Fruit fly (Drosophila melanogaster) whole organism, embryonic: ENCODE measurements around the gene CG8630.

Experiments used
- ATbp ChIP-seq: fragments of 200-800 bp; sonication (Bioruptor generic); optimal IDR thresholded peaks from 2 replicates; lab custom pipeline; 2017; ENCODE audit warnings: missing biosample characterization, mild to moderate bottlenecking, missing genetic modification characterization, missing genetic modification reagents
- Adf1 ChIP-seq: fragments of 200-800 bp; sonication (Bioruptor generic); IDR thresholded peaks from 2 replicates; pipeline ENCODE4 v1.3.6; 2022; ENCODE audit warnings: missing biosample characterization, missing genetic modification characterization
- Asciz ChIP-seq: fragments of 200-800 bp; sonication (Bioruptor generic); optimal IDR thresholded peaks from 2 replicates; lab custom pipeline; 2017; ENCODE audit warnings: missing biosample characterization, mild to moderate bottlenecking, missing genetic modification characterization, missing genetic modification reagents
- C15 ChIP-seq: fragments of 200-800 bp; sonication (Bioruptor generic); IDR thresholded peaks from 3 replicates; pipeline ENCODE4 v1.3.6; 2022; ENCODE audit warnings: missing biosample characterization, missing genetic modification characterization
- CG12659 ChIP-seq: fragments of 200-800 bp; sonication (Bioruptor generic); optimal IDR thresholded peaks from 3 replicates; lab custom pipeline; 2017; ENCODE audit warnings: mild to moderate bottlenecking, missing biosample characterization, missing genetic modification reagents, missing genetic modification characterization
- CG13894 ChIP-seq: fragments of 200-800 bp; sonication (Bioruptor generic); optimal IDR thresholded peaks from 3 replicates; lab custom pipeline; 2018; ENCODE audit warnings: missing biosample characterization, mild to moderate bottlenecking, missing genetic modification characterization, moderate library complexity
- CG18262 ChIP-seq: fragments of 200-800 bp; optimal IDR thresholded peaks from 3 replicates; lab custom pipeline; 2019; ENCODE audit warnings: missing biosample characterization, mild to moderate bottlenecking, missing genetic modification characterization, moderate library complexity
- CG18599 ChIP-seq: fragments of 200-800 bp; sonication (Bioruptor generic); optimal IDR thresholded peaks from 3 replicates; lab custom pipeline; 2017; ENCODE audit warnings: missing biosample characterization, missing genetic modification characterization, mild to moderate bottlenecking, moderate library complexity, missing genetic modification reagents
- CG3163 ChIP-seq: fragments of 200-800 bp; sonication (Bioruptor generic); optimal IDR thresholded peaks from 3 replicates; lab custom pipeline; 2016; ENCODE audit warnings: missing biosample characterization, missing genetic modification characterization
- CG34422 ChIP-seq: fragments of 200-800 bp; sonication (Bioruptor generic); IDR thresholded peaks from 3 replicates; pipeline ENCODE4 v1.3.6; 2022; ENCODE audit warnings: missing biosample characterization, missing genetic modification characterization
- CG42726 ChIP-seq: fragments of 200-800 bp; sonication (Bioruptor generic); IDR thresholded peaks from 2 replicates; pipeline ENCODE4 v1.3.6; 2022; ENCODE audit warnings: missing biosample characterization, missing genetic modification characterization; ENCODE audit not compliant: partially characterized antibody
- CG4707 ChIP-seq: fragments of 200-800 bp; sonication (Bioruptor generic); optimal IDR thresholded peaks from 2 replicates; lab custom pipeline; 2018; ENCODE audit warnings: missing biosample characterization, mild to moderate bottlenecking, missing genetic modification characterization, moderate library complexity
- CG6813 ChIP-seq: fragments of 200-800 bp; sonication (Bioruptor generic); optimal IDR thresholded peaks from 2 replicates; lab custom pipeline; 2017; ENCODE audit warnings: missing biosample characterization, missing genetic modification characterization, mild to moderate bottlenecking, moderate library complexity, missing genetic modification reagents
- CG9609 ChIP-seq: fragments of 200-800 bp; sonication (Bioruptor generic); optimal IDR thresholded peaks from 3 replicates; lab custom pipeline; 2016; ENCODE audit warnings: missing biosample characterization, missing genetic modification characterization
- Dip2 ChIP-seq: fragments of 200-800 bp; sonication (Bioruptor generic); IDR thresholded peaks from 2 replicates; pipeline ENCODE4 v1.3.6; 2022; ENCODE audit warnings: missing biosample characterization, missing genetic modification characterization
- Dll ChIP-seq: fragments of 200-800 bp; sonication (Bioruptor generic); IDR thresholded peaks from 4 replicates; pipeline ENCODE4 v1.3.6; 2022; ENCODE audit warnings: missing biosample characterization, missing genetic modification characterization; ENCODE audit not compliant: partially characterized antibody
- HLH3B ChIP-seq: fragments of 200-800 bp; sonication (Bioruptor generic); IDR thresholded peaks from 2 replicates; pipeline ENCODE4 v1.3.6; 2022; ENCODE audit warnings: missing biosample characterization, missing genetic modification characterization
- HLHmδ ChIP-seq: fragments of 200-800 bp; sonication (Bioruptor generic); optimal IDR thresholded peaks from 2 replicates; lab custom pipeline; 2018; ENCODE audit warnings: missing biosample characterization, mild to moderate bottlenecking, missing genetic modification characterization, moderate library complexity
- Hsf ChIP-seq: fragments of 200-800 bp; sonication (Bioruptor generic); optimal IDR thresholded peaks from 3 replicates; lab custom pipeline; 2016; ENCODE audit warnings: missing biosample characterization, missing genetic modification characterization
- Jarid2 ChIP-seq: fragments of 200-800 bp; sonication (Bioruptor generic); optimal IDR thresholded peaks from 3 replicates; lab custom pipeline; 2017; ENCODE audit warnings: mild to moderate bottlenecking, missing biosample characterization, missing genetic modification reagents, missing genetic modification characterization
- MTF-1 ChIP-seq: fragments of 200-800 bp; sonication (Bioruptor generic); optimal IDR thresholded peaks from 2 replicates; lab custom pipeline; 2018; ENCODE audit warnings: missing biosample characterization, mild to moderate bottlenecking, missing genetic modification characterization, borderline replicate concordance
- Med ChIP-seq: fragments of 200-800 bp; sonication (Bioruptor generic); peaks from one replicate; lab custom pipeline; 2016; ENCODE audit warnings: missing biosample characterization, missing genetic modification characterization, mild to moderate bottlenecking, inconsistent platforms, moderate library complexity
- PHDP ChIP-seq: fragments of 200-800 bp; sonication (Bioruptor generic); optimal IDR thresholded peaks from 3 replicates; lab custom pipeline; 2018; ENCODE audit warnings: missing biosample characterization, mild to moderate bottlenecking, missing genetic modification characterization, moderate library complexity
- Poxn ChIP-seq: fragments of 200-800 bp; sonication (Bioruptor generic); IDR thresholded peaks from 2 replicates; pipeline ENCODE4 v1.3.6; 2022; ENCODE audit warnings: missing biosample characterization, missing genetic modification characterization
- Stat92E ChIP-seq, 3 experiments: fragments of >200 bp in 2 of 3; fragments of 200-800 bp in 1 of 3; sonication (Bioruptor generic) in 1 of 3; optimal IDR thresholded peaks; 2 replicates each; lab custom pipeline; 2017 to 2019; ENCODE audit warnings: missing biosample characterization in 3 of 3, missing genetic modification characterization in 3 of 3, mild to moderate bottlenecking in 1 of 3, moderate library complexity in 1 of 3
- Trl ChIP-seq, 3 experiments: fragments of >200 bp in 2 of 3; fragments of 200-800 bp in 1 of 3; sonication (Bioruptor generic) in 1 of 3; optimal IDR thresholded peaks; 2 replicates in 1 of 3; 3 replicates in 2 of 3; lab custom pipeline; 2016 to 2017; ENCODE audit warnings: missing biosample characterization in 1 of 3, missing genetic modification characterization in 1 of 3
- YL-1 ChIP-seq: fragments of 200-800 bp; sonication (Bioruptor generic); optimal IDR thresholded peaks from 3 replicates; lab custom pipeline; 2017; ENCODE audit warnings: missing biosample characterization, mild to moderate bottlenecking, missing genetic modification characterization
- ac ChIP-seq: fragments of 200-800 bp; sonication (Bioruptor generic); optimal IDR thresholded peaks from 3 replicates; lab custom pipeline; 2017; ENCODE audit warnings: missing biosample characterization, mild to moderate bottlenecking, missing genetic modification characterization
- bcd ChIP-seq: fragments of 200-800 bp; sonication (Bioruptor generic); optimal IDR thresholded peaks from 2 replicates; lab custom pipeline; 2017; ENCODE audit warnings: missing biosample characterization, mild to moderate bottlenecking, missing genetic modification characterization
- cg ChIP-seq: fragments of 200-800 bp; sonication (Bioruptor generic); optimal IDR thresholded peaks from 3 replicates; lab custom pipeline; 2019; ENCODE audit warnings: missing biosample characterization, mild to moderate bottlenecking, missing genetic modification characterization, moderate library complexity
- crp ChIP-seq, 2 experiments: fragments of 200-800 bp; sonication (Bioruptor generic); optimal IDR thresholded peaks; 2 replicates in 1 of 2; 3 replicates in 1 of 2; lab custom pipeline; 2017; ENCODE audit warnings: missing biosample characterization in 2 of 2, missing genetic modification characterization in 2 of 2, mild to moderate bottlenecking in 1 of 2, moderate library complexity in 1 of 2
- dati ChIP-seq: fragments of 200-800 bp; sonication (Bioruptor generic); IDR thresholded peaks from 2 replicates; pipeline ENCODE4 v1.3.6; 2022; ENCODE audit warnings: missing biosample characterization, missing genetic modification characterization
- dmrt11E ChIP-seq: fragments of 200-800 bp; sonication (Bioruptor generic); optimal IDR thresholded peaks from 3 replicates; lab custom pipeline; 2018; ENCODE audit warnings: missing biosample characterization, mild to moderate bottlenecking, missing genetic modification characterization, moderate library complexity
- mld ChIP-seq: fragments of 200-800 bp; sonication (Bioruptor generic); IDR thresholded peaks from 3 replicates; pipeline ENCODE4 v1.3.6; 2022; ENCODE audit warnings: missing biosample characterization, missing genetic modification characterization; ENCODE audit not compliant: partially characterized antibody
- oc ChIP-seq: fragments of 200-800 bp; sonication (Bioruptor generic); optimal IDR thresholded peaks from 2 replicates; lab custom pipeline; 2018; ENCODE audit warnings: missing biosample characterization, mild to moderate bottlenecking, missing genetic modification characterization, moderate library complexity
- onecut ChIP-seq: fragments of 200-800 bp; sonication (Bioruptor generic); IDR thresholded peaks from 2 replicates; pipeline ENCODE4 v1.3.6; 2022; ENCODE audit warnings: missing biosample characterization, missing genetic modification characterization
- prd ChIP-seq, 3 experiments: fragments of >200 bp in 2 of 3; fragments of 200-800 bp in 1 of 3; sonication (Bioruptor generic) in 1 of 3; optimal IDR thresholded peaks in 2 of 3; IDR thresholded peaks in 1 of 3; 2 replicates in 2 of 3; 3 replicates in 1 of 3; pipeline versions ENCODE4 v1.3.6 to Lab custom; 2017 to 2022; ENCODE audit warnings: missing biosample characterization in 1 of 3, missing genetic modification characterization in 1 of 3
- scrt ChIP-seq: fragments of 200-800 bp; sonication (Bioruptor generic); optimal IDR thresholded peaks from 2 replicates; lab custom pipeline; 2018; ENCODE audit warnings: missing biosample characterization, mild to moderate bottlenecking, missing genetic modification characterization, moderate library complexity
- sens-2 ChIP-seq: fragments of 200-800 bp; sonication (Bioruptor generic); IDR thresholded peaks from 2 replicates; pipeline ENCODE4 v1.3.6; 2022; ENCODE audit warnings: missing biosample characterization, missing genetic modification characterization
- slp2 ChIP-seq: fragments of 200-800 bp; sonication (Bioruptor generic); optimal IDR thresholded peaks from 2 replicates; lab custom pipeline; 2016; ENCODE audit warnings: missing biosample characterization, missing genetic modification characterization
- sug ChIP-seq: fragments of 200-800 bp; optimal IDR thresholded peaks from 2 replicates; lab custom pipeline; 2019; ENCODE audit warnings: missing biosample characterization, mild to moderate bottlenecking, missing genetic modification characterization, moderate library complexity
- z ChIP-seq: fragments of 200-800 bp; sonication (Bioruptor generic); IDR thresholded peaks from 3 replicates; pipeline ENCODE4 v1.3.6; 2022; ENCODE audit warnings: missing biosample characterization, missing genetic modification characterization

Gene CG8630

DNA sequence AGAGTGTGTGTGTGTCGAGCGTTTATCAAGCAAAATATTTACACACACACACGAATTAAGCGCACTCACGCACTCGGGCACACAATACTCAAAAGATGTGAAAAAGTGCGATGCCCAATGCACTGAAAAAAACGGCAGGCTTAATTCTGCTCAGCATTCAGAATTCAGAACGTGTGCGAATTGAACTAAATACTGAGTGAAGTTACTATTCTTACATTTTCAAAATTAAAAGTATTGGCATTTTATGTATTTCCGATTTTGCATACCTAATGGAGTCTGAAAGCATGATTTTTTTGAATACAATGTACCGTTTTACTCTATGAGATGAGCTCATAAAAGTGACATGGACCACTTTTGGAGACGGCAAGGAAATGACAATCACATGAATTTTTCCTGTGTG is 22.4 kb upstream of the CG8630 start (continued):
- TF ChIP-seq CG4707 (no peak), CG18262 (tag; lab: Kevin White, UChicago) (no peak)

DNA sequence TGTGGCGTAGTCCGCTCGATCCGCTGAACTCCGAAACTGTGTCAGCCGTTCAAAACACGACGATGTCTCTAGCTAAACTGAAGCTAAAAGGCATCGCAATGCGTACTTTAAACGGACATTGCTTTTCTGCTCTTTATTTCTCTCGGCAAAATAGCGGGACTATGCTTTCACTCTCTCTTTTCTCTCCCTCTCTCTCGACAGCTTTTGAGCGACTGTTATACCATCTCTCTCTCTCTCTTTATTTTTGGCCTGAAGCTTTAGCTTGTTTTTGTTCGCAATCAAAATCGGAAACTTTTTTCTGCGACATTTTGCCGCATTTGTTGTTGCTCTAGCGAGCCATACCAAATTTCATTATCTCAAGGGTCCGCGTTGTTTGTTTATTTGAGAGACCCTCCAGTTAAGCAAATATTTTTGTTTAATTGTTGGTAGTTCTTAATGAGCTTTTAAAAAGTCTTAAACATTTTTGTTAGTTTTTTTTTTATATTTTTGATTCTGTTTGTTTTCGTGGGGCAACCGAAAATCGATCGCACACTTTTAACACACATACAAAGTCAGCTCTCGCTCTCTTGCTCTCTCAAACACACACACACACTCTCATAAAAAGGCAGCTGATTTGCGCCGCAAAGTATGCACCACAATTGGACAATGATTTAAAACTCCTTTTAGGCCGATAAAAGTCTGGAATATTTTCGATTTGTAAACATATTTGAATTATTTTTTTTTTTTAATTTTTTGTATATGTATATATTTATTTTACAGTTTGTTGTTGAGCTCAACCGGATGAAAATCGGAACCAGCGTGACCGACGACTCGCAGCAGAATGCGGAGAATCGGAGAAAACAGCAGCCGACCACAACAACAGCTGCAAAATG is 20.6 kb upstream of the CG8630 start, which contains the start of gene Ace:
Ace (minus strand) TSS at position 822 of the 872 bp plus-strand sequence.
- TF ChIP-seq Trl (optimal IDR thresholded peaks at IDR 0.05; lab: Kevin White, UChicago) (peak; percentile 80 to 93), Trl (GFP tag; optimal IDR thresholded peaks at IDR 0.05; lab: Kevin White, UChicago) (no peak), Med (GFP tag; lab: Kevin White, UChicago) (peak; percentile 26), CG18262 (tag; lab: Kevin White, UChicago) (no peak), onecut (GFP tag; lab: Robert Waterston, UW) (peak; percentile 66), CG6813 (GFP tag; lab: Kevin White, UChicago) (peak; percentile 2), Dip2 (GFP tag; lab: Robert Waterston, UW) (no peak), Poxn (no peak), YL-1 (GFP tag; lab: Kevin White, UChicago) (no peak), HLH3B (GFP tag; lab: Robert Waterston, UW) (no peak), cg (peak; percentile 58), dati (GFP tag; lab: Robert Waterston, UW) (no peak), Jarid2 (GFP tag; lab: Kevin White, UChicago) (peak; percentile 52), Stat92E (GFP tag; optimal IDR thresholded peaks at IDR 0.05; lab: Kevin White, UChicago) (no peak), ATbp (GFP tag; lab: Kevin White, UChicago) (peak; percentile 11), z (GFP tag; lab: Robert Waterston, UW) (0 out of 3 replicates have a peak, but pooled peaks have one; percentile 29), C15 (GFP tag; lab: Robert Waterston, UW) (no peak), CG13894 (tag; lab: Kevin White, UChicago) (peak; percentile 49), PHDP (peak; percentile 19), Hsf (GFP tag; lab: Kevin White, UChicago) (no peak), Dll (GFP tag; lab: Robert Waterston, UW) (0 out of 4 replicates have a peak, but pooled peaks have one; percentile 22), CG18599 (peak; percentile 11), crp (GFP tag; optimal IDR thresholded peaks at IDR 0.05; lab: Kevin White, UChicago) (peak in 1 of 2 experiments; percentile 40), CG9609 (GFP tag; lab: Kevin White, UChicago) (no peak), Asciz (GFP tag; lab: Kevin White, UChicago) (peak; percentile 36), Adf1 (GFP tag; lab: Robert Waterston, UW) (peak; percentile 7; the same call in 1 of the 2 replicates), CG12659 (GFP tag; lab: Kevin White, UChicago) (peak; percentile 19), mld (GFP tag; lab: Robert Waterston, UW) (no peak), dmrt11E (no peak), CG34422 (GFP tag; lab: Robert Waterston, UW) (0 out of 3 replicates have a peak, but pooled peaks have one; percentile 14), CG3163 (GFP tag; lab: Kevin White, UChicago) (peak; percentile 32), ac (GFP tag; lab: Kevin White, UChicago) (no peak)
- TF ChIP-seq, all 482 proteins: peak for 18

dm6 chr3R:13260114-13260673 is 19.3 kb upstream of the CG8630 start, which contains the start of gene CG11686:
TSS of gene CG11686 (plus strand) at chr3R:13260356.
- TF ChIP-seq Jarid2 (GFP tag; lab: Kevin White, UChicago) (peak; percentile 70), prd (optimal IDR thresholded peaks at IDR 0.05; lab: Kevin White, UChicago) (no peak), prd (GFP tag; IDR thresholded peaks at IDR 0.05; lab: Robert Waterston, UW) (0 out of 3 replicates have a peak, but pooled peaks have one; percentile 13), slp2 (GFP tag; lab: Kevin White, UChicago) (peak; percentile 15), MTF-1 (GFP tag; lab: Kevin White, UChicago) (peak; percentile 17), bcd (GFP tag; lab: Kevin White, UChicago) (no peak), CG42726 (0 out of 2 replicates have a peak, but pooled peaks have one; percentile 48), scrt (GFP tag; lab: Kevin White, UChicago) (peak; percentile 97), sens-2 (GFP tag; lab: Robert Waterston, UW) (0 out of 2 replicates have a peak, but pooled peaks have one; percentile 19), oc (tag; lab: Kevin White, UChicago) (peak; percentile 48), sug (tag; lab: Kevin White, UChicago) (no peak), HLHmδ (peak; percentile 33)
